Worm (Caenorhabditis elegans) whole organism, late embryonic: ENCODE measurements around the gene F16G10.6.
A peak's percentile ranks its signal among the peaks of the same experiment; 100 is the strongest.

Experiments
- F13H6.1 ChIP-seq: sonication (generic microtip); optimal IDR thresholded peaks from 2 replicates; lab custom pipeline; 2016; ENCODE audit warnings: missing genetic modification characterization, missing compliant biosample characterization
- K09A11.1 ChIP-seq: sonication (generic microtip); optimal IDR thresholded peaks from 2 replicates; lab custom pipeline; 2017; ENCODE audit warnings: antibody characterized with exemption, mild to moderate bottlenecking, missing genetic modification characterization, missing compliant biosample characterization; ENCODE audit not compliant: insufficient read depth
- T23F11.4 ChIP-seq: fragments of 200-800 bp; sonication (Bioruptor generic); optimal IDR thresholded peaks from 2 replicates; lab custom pipeline; 2018; ENCODE audit warnings: mild to moderate bottlenecking, missing genetic modification characterization, missing compliant biosample characterization
- Y22D7AL.16 ChIP-seq: sonication (generic microtip); optimal IDR thresholded peaks from 2 replicates; lab custom pipeline; 2016; ENCODE audit warnings: missing genetic modification characterization, missing compliant biosample characterization
- ama-1 ChIP-seq: fragments of 150-350 bp; optimal IDR thresholded peaks from 2 replicates; lab custom pipeline; 2014
- ceh-14 ChIP-seq: sonication (generic microtip); optimal IDR thresholded peaks from 2 replicates; lab custom pipeline; 2016; ENCODE audit warnings: missing genotype, missing genetic modification characterization, missing compliant biosample characterization
- ceh-18 ChIP-seq: sonication (generic microtip); optimal IDR thresholded peaks from 2 replicates; lab custom pipeline; 2016; ENCODE audit warnings: missing genetic modification characterization, missing compliant biosample characterization
- ceh-19 ChIP-seq: fragments of 200-800 bp; sonication (Bioruptor generic); optimal IDR thresholded peaks from 2 replicates; lab custom pipeline; 2018; ENCODE audit warnings: mild to moderate bottlenecking, missing genetic modification characterization, missing compliant biosample characterization
- ceh-2 ChIP-seq: sonication (generic microtip); optimal IDR thresholded peaks from 2 replicates; lab custom pipeline; 2016; ENCODE audit warnings: missing genotype, missing genetic modification characterization, missing compliant biosample characterization
- ceh-22 ChIP-seq: sonication (generic microtip); optimal IDR thresholded peaks from 2 replicates; lab custom pipeline; 2017; ENCODE audit warnings: missing biosample characterization, missing genetic modification characterization
- ceh-30 ChIP-seq: fragments of 150-350 bp; optimal IDR thresholded peaks from 2 replicates; lab custom pipeline; 2014; ENCODE audit warnings: missing biosample characterization, missing genetic modification characterization
- ceh-48 ChIP-seq: sonication (generic microtip); optimal IDR thresholded peaks from 2 replicates; lab custom pipeline; 2016; ENCODE audit warnings: missing genetic modification characterization, inconsistent platforms, missing compliant biosample characterization
- ceh-6 ChIP-seq: fragments of 200-800 bp; sonication (Bioruptor generic); optimal IDR thresholded peaks from 2 replicates; lab custom pipeline; 2018; ENCODE audit warnings: mild to moderate bottlenecking, missing genetic modification characterization, missing compliant biosample characterization
- ceh-9 ChIP-seq: sonication (generic microtip); optimal IDR thresholded peaks from 2 replicates; lab custom pipeline; 2016; ENCODE audit warnings: mild to moderate bottlenecking, missing genetic modification characterization, inconsistent platforms, missing compliant biosample characterization
- elt-2 ChIP-seq: sonication (generic microtip); optimal IDR thresholded peaks from 2 replicates; lab custom pipeline; 2016; ENCODE audit warnings: missing genetic modification reagents, missing genetic modification characterization, missing compliant biosample characterization
- elt-4 ChIP-seq: sonication (generic microtip); optimal IDR thresholded peaks from 2 replicates; lab custom pipeline; 2016; ENCODE audit warnings: missing genetic modification characterization, missing compliant biosample characterization
- ets-4 ChIP-seq: sonication (generic microtip); optimal IDR thresholded peaks from 2 replicates; lab custom pipeline; 2016; ENCODE audit warnings: missing genetic modification characterization, missing compliant biosample characterization
- fax-1 ChIP-seq: sonication (generic microtip); optimal IDR thresholded peaks from 2 replicates; lab custom pipeline; 2016; ENCODE audit warnings: missing genotype, missing genetic modification characterization, missing compliant biosample characterization
- gmeb-2 ChIP-seq: sonication (generic microtip); optimal IDR thresholded peaks from 2 replicates; lab custom pipeline; 2016; ENCODE audit warnings: missing genetic modification characterization, inconsistent platforms, missing compliant biosample characterization
- hlh-15 ChIP-seq: sonication (generic microtip); optimal IDR thresholded peaks from 2 replicates; lab custom pipeline; 2016; ENCODE audit warnings: missing genetic modification characterization, missing compliant biosample characterization
- hlh-30 ChIP-seq: sonication (generic microtip); optimal IDR thresholded peaks from 2 replicates; lab custom pipeline; 2017; ENCODE audit warnings: antibody characterized with exemption, missing genetic modification characterization, missing compliant biosample characterization; ENCODE audit not compliant: insufficient read depth
- lim-6 ChIP-seq: sonication (generic microtip); optimal IDR thresholded peaks from 2 replicates; lab custom pipeline; 2016; ENCODE audit warnings: missing genetic modification characterization, missing compliant biosample characterization
- mec-3 ChIP-seq: sonication (generic microtip); optimal IDR thresholded peaks from 2 replicates; lab custom pipeline; 2016; ENCODE audit warnings: borderline replicate concordance, missing genetic modification characterization, missing compliant biosample characterization
- nfya-1 ChIP-seq: sonication (generic microtip); optimal IDR thresholded peaks from 2 replicates; lab custom pipeline; 2017; ENCODE audit warnings: missing genetic modification characterization, mild to moderate bottlenecking, missing compliant biosample characterization, antibody characterized with exemption, moderate library complexity
- pax-1 ChIP-seq: fragments of 150-350 bp; optimal IDR thresholded peaks from 2 replicates; lab custom pipeline; 2014; ENCODE audit warnings: missing biosample characterization, missing genetic modification characterization
- pha-4 ChIP-seq: fragments of 150-350 bp; optimal IDR thresholded peaks from 2 replicates; lab custom pipeline; 2018; ENCODE audit warnings: missing biosample characterization, missing genetic modification reagents, missing genetic modification characterization
- pqm-1 ChIP-seq: sonication (generic microtip); optimal IDR thresholded peaks from 2 replicates; lab custom pipeline; 2016; ENCODE audit warnings: missing genetic modification characterization, missing compliant biosample characterization
- rnt-1 ChIP-seq: sonication (generic microtip); optimal IDR thresholded peaks from 2 replicates; lab custom pipeline; 2016; ENCODE audit warnings: missing genetic modification characterization, missing compliant biosample characterization
- sox-4 ChIP-seq: sonication (generic microtip); optimal IDR thresholded peaks from 2 replicates; lab custom pipeline; 2017; ENCODE audit warnings: mild to moderate bottlenecking, missing genetic modification characterization, inconsistent platforms, missing compliant biosample characterization
- syd-9 ChIP-seq: sonication (generic microtip); optimal IDR thresholded peaks from 2 replicates; lab custom pipeline; 2016; ENCODE audit warnings: mild to moderate bottlenecking, missing genetic modification characterization, moderate library complexity, missing compliant biosample characterization
- ttx-3 ChIP-seq: sonication (generic microtip); optimal IDR thresholded peaks from 2 replicates; lab custom pipeline; 2016; ENCODE audit warnings: missing genetic modification reagents, missing genetic modification characterization, missing compliant biosample characterization
- unc-55 ChIP-seq: sonication (generic microtip); optimal IDR thresholded peaks from 2 replicates; lab custom pipeline; 2017; ENCODE audit warnings: missing biosample characterization, missing genetic modification reagents, missing genetic modification characterization
- unc-86 ChIP-seq: sonication (generic microtip); optimal IDR thresholded peaks from 2 replicates; lab custom pipeline; 2016; ENCODE audit warnings: missing genetic modification characterization, missing compliant biosample characterization
- zip-5 ChIP-seq: sonication (generic microtip); optimal IDR thresholded peaks from 2 replicates; lab custom pipeline; 2016; ENCODE audit warnings: missing genetic modification characterization, missing compliant biosample characterization

F16G10.6 gene

ce11 chrII:2383334-2383733, 5.7 kb upstream of the F16G10.6 start, which contains the start of gene F16G10.8:
Gene F16G10.8, minus strand, starts transcription at chrII:2383434.
- TF ChIP-seq K09A11.1 (tag; lab: Kevin White, UChicago) (no peak), rnt-1 (tag; lab: Kevin White, UChicago) (no peak), Y22D7AL.16 (tag; lab: Kevin White, UChicago) (no peak), mec-3 (no peak), zip-5 (tag; lab: Kevin White, UChicago) (no peak), pax-1 (tag; lab: Kevin White, UChicago) (no peak), elt-4 (tag; lab: Kevin White, UChicago) (no peak), fax-1 (tag; lab: Kevin White, UChicago) (no peak), syd-9 (no peak), lim-6 (tag; lab: Kevin White, UChicago) (no peak), ceh-22 (tag; lab: Kevin White, UChicago) (no peak), ceh-14 (tag; lab: Kevin White, UChicago) (no peak), T23F11.4 (GFP tag; lab: Kevin White, UChicago) (no peak), ceh-9 (tag; lab: Kevin White, UChicago) (no peak), ceh-18 (tag; lab: Kevin White, UChicago) (no peak), pha-4 (tag; lab: Kevin White, UChicago) (no peak)

ce11 chrII:2380174-2380573, 2.5 kb upstream of the F16G10.6 start, which contains the start of gene F16G10.7:
Gene F16G10.7, minus strand, starts transcription at chrII:2380274.
- TF ChIP-seq ceh-30 (tag; lab: Kevin White, UChicago), result no peak
- TF ChIP-seq hlh-15, result no peak
- TF ChIP-seq ceh-48 (tag; lab: Kevin White, UChicago), result no peak
- peak; percentile 6 for TF ChIP-seq nfya-1 (tag; lab: Kevin White, UChicago)

ce11 chrII:2379673-2380072, 2.0 kb upstream of the F16G10.6 start:
- no peak for TF ChIP-seq pqm-1 (tag; lab: Kevin White, UChicago)
- TF ChIP-seq gmeb-2 (tag; lab: Kevin White, UChicago), result no peak
- no peak for TF ChIP-seq ama-1
- no peak for TF ChIP-seq zip-5 (tag; lab: Kevin White, UChicago)
- TF ChIP-seq sox-4 (tag; lab: Kevin White, UChicago), result no peak
- TF ChIP-seq ceh-6 (GFP tag; lab: Kevin White, UChicago), result no peak
- no peak for TF ChIP-seq T23F11.4 (GFP tag; lab: Kevin White, UChicago)
- TF ChIP-seq syd-9, result no peak
- no peak for TF ChIP-seq K09A11.1 (tag; lab: Kevin White, UChicago)
- no peak for TF ChIP-seq unc-86
- TF ChIP-seq ttx-3 (tag; lab: Kevin White, UChicago), result no peak
- no peak for TF ChIP-seq hlh-30 (tag; lab: Kevin White, UChicago)
- TF ChIP-seq ceh-19 (GFP tag; lab: Kevin White, UChicago), result no peak
- no peak for TF ChIP-seq ceh-2 (tag; lab: Kevin White, UChicago)

- TF ChIP-seq zip-5 (tag; lab: Kevin White, UChicago) (peak; percentile 70), syd-9 (no peak), elt-2 (tag; lab: Kevin White, UChicago) (peak; percentile 100), ets-4 (tag; lab: Kevin White, UChicago) (peak; percentile 57), unc-55 (GFP tag; lab: Kevin White, UChicago) (no peak), ceh-14 (tag; lab: Kevin White, UChicago) (no peak), elt-4 (tag; lab: Kevin White, UChicago) (peak; percentile 36), pqm-1 (tag; lab: Kevin White, UChicago) (peak; percentile 98), F13H6.1 (tag; lab: Kevin White, UChicago) (no peak)
- TF ChIP-seq, all 69 proteins: peak for 5
Observed at ce11 chrII:2378465-2379009, 886 bp upstream of the F16G10.6 start.
